Worm (Caenorhabditis elegans) whole organism, L4/young adult: ENCODE measurements around the gene ced-5.

ENCODE experiments used
- W03F9.2 ChIP-seq: fragments of 150-350 bp; optimal IDR thresholded peaks from 2 replicates; lab custom pipeline; 2014; ENCODE audit warnings: missing biosample characterization, missing genetic modification characterization
- dao-5 ChIP-seq: sonication (generic microtip); optimal IDR thresholded peaks from 2 replicates; lab custom pipeline; 2016; ENCODE audit warnings: missing genotype, missing genetic modification characterization, moderate library complexity, missing compliant biosample characterization
- him-1 ChIP-seq: sonication (generic microtip); optimal IDR thresholded peaks from 2 replicates; lab custom pipeline; 2016; ENCODE audit warnings: missing genotype, missing genetic modification reagents, missing genetic modification characterization, missing compliant biosample characterization

Gene ced-5

ce11 chrIV:10465764-10466163 is 18.1 kb upstream of the ced-5 start:
- TF ChIP-seq dao-5 (tag; lab: Kevin White, UChicago): no peak
- no peak for TF ChIP-seq him-1 (tag; lab: Kevin White, UChicago)
- no peak for TF ChIP-seq W03F9.2 (tag; lab: Kevin White, UChicago)

- TF ChIP-seq dao-5 (tag; lab: Kevin White, UChicago) (no peak), him-1 (tag; lab: Kevin White, UChicago) (no peak), W03F9.2 (tag; lab: Kevin White, UChicago) (no peak)
Observed at ce11 chrIV:10466398-10466797, 17.5 kb upstream of the ced-5 start.

ce11 chrIV:10467347-10467746 is 16.6 kb upstream of the ced-5 start:
- TF ChIP-seq him-1 (tag; lab: Kevin White, UChicago): no peak
- no peak for TF ChIP-seq W03F9.2 (tag; lab: Kevin White, UChicago)
- no peak for TF ChIP-seq dao-5 (tag; lab: Kevin White, UChicago)

ce11 chrIV:10468662-10469061 is 15.2 kb upstream of the ced-5 start:
- TF ChIP-seq him-1 (tag; lab: Kevin White, UChicago) (no peak), W03F9.2 (tag; lab: Kevin White, UChicago) (no peak), dao-5 (tag; lab: Kevin White, UChicago) (no peak)

ce11 chrIV:10469494-10469893 is 14.4 kb upstream of the ced-5 start, which contains the start of gene ugt-44:
Gene ugt-44, plus strand, starts transcription at chrIV:10469741.
- no peak for TF ChIP-seq W03F9.2 (tag; lab: Kevin White, UChicago)
- TF ChIP-seq dao-5 (tag; lab: Kevin White, UChicago): no peak
- TF ChIP-seq him-1 (tag; lab: Kevin White, UChicago): no peak

- TF ChIP-seq dao-5 (tag; lab: Kevin White, UChicago): no peak
- TF ChIP-seq W03F9.2 (tag; lab: Kevin White, UChicago): no peak
- TF ChIP-seq him-1 (tag; lab: Kevin White, UChicago): no peak
Observed at ce11 chrIV:10472478-10472877, 11.4 kb upstream of the ced-5 start, which contains the start of gene bgnt-1.1. Gene bgnt-1.1, plus strand, starts transcription at chrIV:10472778.

- TF ChIP-seq dao-5 (tag; lab: Kevin White, UChicago) (no peak), W03F9.2 (tag; lab: Kevin White, UChicago) (no peak), him-1 (tag; lab: Kevin White, UChicago) (no peak)
Observed at ce11 chrIV:10475234-10475633, 8.7 kb upstream of the ced-5 start.

ce11 chrIV:10481695-10482094 is 2.2 kb upstream of the ced-5 start, which contains the start of gene egl-21:
Gene egl-21, minus strand, starts transcription at chrIV:10481844.
- TF ChIP-seq him-1 (tag; lab: Kevin White, UChicago) (peak; percentile 68), W03F9.2 (tag; lab: Kevin White, UChicago) (no peak)

ce11 chrIV:10482585-10482984 is 1.3 kb upstream of the ced-5 start:
- no peak for TF ChIP-seq W03F9.2 (tag; lab: Kevin White, UChicago)
- no peak for TF ChIP-seq him-1 (tag; lab: Kevin White, UChicago)
- TF ChIP-seq dao-5 (tag; lab: Kevin White, UChicago): no peak

ce11 chrIV:10489409-10489808 is 5.5 kb downstream of the ced-5 start:
- no peak for TF ChIP-seq W03F9.2 (tag; lab: Kevin White, UChicago)
- no peak for TF ChIP-seq him-1 (tag; lab: Kevin White, UChicago)
- TF ChIP-seq dao-5 (tag; lab: Kevin White, UChicago): no peak

- TF ChIP-seq him-1 (tag; lab: Kevin White, UChicago): no peak
- TF ChIP-seq W03F9.2 (tag; lab: Kevin White, UChicago): no peak
- TF ChIP-seq dao-5 (tag; lab: Kevin White, UChicago): no peak
Observed at ce11 chrIV:10498401-10498800, 14.5 kb downstream of the ced-5 start.

ce11 chrIV:10499948-10500356 is 16.0 kb downstream of the ced-5 start:
- no peak for TF ChIP-seq dao-5 (tag; lab: Kevin White, UChicago)
- TF ChIP-seq W03F9.2 (tag; lab: Kevin White, UChicago): no peak
- TF ChIP-seq him-1 (tag; lab: Kevin White, UChicago): peak; percentile 85

- TF ChIP-seq W03F9.2 (tag; lab: Kevin White, UChicago) (no peak), him-1 (tag; lab: Kevin White, UChicago) (no peak), dao-5 (tag; lab: Kevin White, UChicago) (no peak)
Observed at ce11 chrIV:10500481-10500880, 16.6 kb downstream of the ced-5 start.

ce11 chrIV:10501550-10502240 is 17.8 kb downstream of the ced-5 start, which contains the start of gene tax-6:
Gene tax-6, minus strand, starts transcription at chrIV:10501600.
- TF ChIP-seq W03F9.2 (tag; lab: Kevin White, UChicago): no peak
- TF ChIP-seq him-1 (tag; lab: Kevin White, UChicago): no peak
- no peak for TF ChIP-seq dao-5 (tag; lab: Kevin White, UChicago)
